Fruit fly (Drosophila melanogaster): ENCODE results near the gene Marcal1.

Gene Marcal1

dm6 chr2L:4945300-4945699, 10.0 kb upstream of the Marcal1 start, which contains the start of the genes mRpL24 and betaggt-I (continued):
- TF ChIP-seq CG4617 (GFP tag; optimal IDR thresholded peaks at IDR 0.05; ENCODE audit: borderline replicate concordance) (peak; percentile 97), klu (GFP tag; IDR thresholded peaks at IDR 0.05) (peak; percentile 90), cas (GFP tag; IDR thresholded peaks at IDR 0.05) (peak; percentile 89), CG7357 (GFP tag; IDR thresholded peaks at IDR 0.05) (peak; percentile 86), cg (GFP tag; optimal IDR thresholded peaks at IDR 0.05) (no peak), Chrac-16 (GFP tag; optimal IDR thresholded peaks at IDR 0.05) (peak; percentile 94), CG6765 (GFP tag; optimal IDR thresholded peaks at IDR 0.05) (peak; percentile 93), bsh (GFP tag; optimal IDR thresholded peaks at IDR 0.05) (peak in 1 of 2 experiments; percentile 98), CG4854 (GFP tag; optimal IDR thresholded peaks at IDR 0.05) (peak; percentile 87), CTCF (GFP tag; optimal IDR thresholded peaks at IDR 0.05) (no peak), CG18476 (GFP tag; optimal IDR thresholded peaks at IDR 0.05) (peak; percentile 92), CG14710 (tag; optimal IDR thresholded peaks at IDR 0.05) (peak; percentile 96), CrebB (tag; optimal IDR thresholded peaks at IDR 0.05) (peak; percentile 92), tio (GFP tag; optimal IDR thresholded peaks at IDR 0.05) (peak; percentile 91), chm (GFP tag; IDR thresholded peaks at IDR 0.05) (peak; percentile 94), Sry-δ (GFP tag; optimal IDR thresholded peaks at IDR 0.05) (peak; percentile 33), eve (GFP tag; optimal IDR thresholded peaks at IDR 0.05) (no peak), lab (GFP tag; optimal IDR thresholded peaks at IDR 0.05) (peak; percentile 97), CG9817 (tag; optimal IDR thresholded peaks at IDR 0.05) (peak; percentile 98), CG30403 (GFP tag; optimal IDR thresholded peaks at IDR 0.05) (peak; percentile 98), nerfin-1 (tag; optimal IDR thresholded peaks at IDR 0.05) (peak; percentile 95), CG10274 (GFP tag; optimal IDR thresholded peaks at IDR 0.05) (peak; percentile 71), salm (tag; optimal IDR thresholded peaks at IDR 0.05) (peak; percentile 93), NC2α (GFP tag; optimal IDR thresholded peaks at IDR 0.05) (peak; percentile 50), Side (GFP tag; optimal IDR thresholded peaks at IDR 0.05) (peak; percentile 63), CG6689 (GFP tag; IDR thresholded peaks at IDR 0.05) (peak; percentile 98), CG9609 (GFP tag; optimal IDR thresholded peaks at IDR 0.05) (peak; percentile 62), hth (optimal IDR thresholded peaks at IDR 0.05) (no peak), schlank (tag; optimal IDR thresholded peaks at IDR 0.05) (peak; percentile 86), CG9876 (GFP tag; optimal IDR thresholded peaks at IDR 0.05) (peak; percentile 71), CG30431 (GFP tag; optimal IDR thresholded peaks at IDR 0.05) (peak; percentile 87), CG3065 (GFP tag; optimal IDR thresholded peaks at IDR 0.05) (peak; percentile 90), Elba2 (GFP tag; optimal IDR thresholded peaks at IDR 0.05) (peak; percentile 60), B-H1 (GFP tag; IDR thresholded peaks at IDR 0.05) (peak; percentile 96), CG32532 (GFP tag; IDR thresholded peaks at IDR 0.05) (peak; percentile 97), trem (tag; optimal IDR thresholded peaks at IDR 0.05) (peak; percentile 95), emc (GFP tag; optimal IDR thresholded peaks at IDR 0.05) (peak; percentile 45), CG8359 (GFP tag; optimal IDR thresholded peaks at IDR 0.05; ENCODE audit: borderline replicate concordance) (peak; percentile 77), ssp (GFP tag; IDR thresholded peaks at IDR 0.05) (peak; percentile 88), knrl (GFP tag; IDR thresholded peaks at IDR 0.05; ENCODE audit: partially characterized antibody) (no peak; the same call in 2 of the 3 replicates), Dad (GFP tag; optimal IDR thresholded peaks at IDR 0.05) (peak; percentile 49), sna (GFP tag; IDR thresholded peaks at IDR 0.05; ENCODE audit: partially characterized antibody) (0 out of 2 replicates have a peak, but pooled peaks have one; percentile 19), Deaf1 (tag; optimal IDR thresholded peaks at IDR 0.05) (peak; percentile 81), grau (tag; optimal IDR thresholded peaks at IDR 0.05) (peak; percentile 97), slbo (GFP tag; IDR thresholded peaks at IDR 0.05) (peak; percentile 97), CG3407 (GFP tag; optimal IDR thresholded peaks at IDR 0.05) (peak; percentile 92), gce (GFP tag; IDR thresholded peaks at IDR 0.05) (peak; percentile 96), Abd-B (GFP tag; optimal IDR thresholded peaks at IDR 0.05) (peak; percentile 96), Rfx (GFP tag; IDR thresholded peaks at IDR 0.05) (peak; percentile 98), CG2678 (tag; optimal IDR thresholded peaks at IDR 0.05) (peak; percentile 98), CG10321 (GFP tag; IDR thresholded peaks at IDR 0.05) (peak; percentile 81), fd96Cb (tag; optimal IDR thresholded peaks at IDR 0.05) (peak; percentile 94)

Measured in whole organism, embryonic.